Fruit fly (Drosophila melanogaster): ENCODE data around the gene CG31525.

The CG31525 gene

dm6 chr3R:4394654-4395581 lies 31.9 kb upstream of the CG31525 start (continued):
- TF ChIP-seq CG6808 (GFP tag; optimal IDR thresholded peaks at IDR 0.05) = peak; percentile 65
- TF ChIP-seq CG11294 (GFP tag; IDR thresholded peaks at IDR 0.05) = peak; percentile 92; the same call in 1 of the 2 replicates
- peak; percentile 87 for TF ChIP-seq Ets96B (tag; optimal IDR thresholded peaks at IDR 0.05)
- peak; percentile 83 for TF ChIP-seq CG8319 (GFP tag; optimal IDR thresholded peaks at IDR 0.05)
- peak; percentile 80 for TF ChIP-seq fd59A (GFP tag; optimal IDR thresholded peaks at IDR 0.05)
- TF ChIP-seq Met (GFP tag; optimal IDR thresholded peaks at IDR 0.05) = peak; percentile 94
- peak; percentile 83 for TF ChIP-seq fd85E (GFP tag; optimal IDR thresholded peaks at IDR 0.05)
- TF ChIP-seq Sox15 (GFP tag; optimal IDR thresholded peaks at IDR 0.05) = peak; percentile 88
- TF ChIP-seq Smox (GFP tag; optimal IDR thresholded peaks at IDR 0.05) = peak; percentile 90
- TF ChIP-seq CG6854 (GFP tag; optimal IDR thresholded peaks at IDR 0.05) = peak; percentile 88
- peak; percentile 96 for TF ChIP-seq Hr39 (GFP tag; optimal IDR thresholded peaks at IDR 0.05)

dm6 chr3R:4397403-4398079 lies 29.3 kb upstream of the CG31525 start, which contains the start of gene CG9855:
TSS of gene CG9855 (minus strand) at chr3R:4397875.
- TF ChIP-seq CG32006 (GFP tag; optimal IDR thresholded peaks at IDR 0.05) (no peak), vri (GFP tag; optimal IDR thresholded peaks at IDR 0.05) (no peak), CG6792 (GFP tag; optimal IDR thresholded peaks at IDR 0.05) (no peak), CG15336 (GFP tag; IDR thresholded peaks at IDR 0.05) (no peak), OdsH (GFP tag; optimal IDR thresholded peaks at IDR 0.05) (no peak), svp (GFP tag) (no peak), fd59A (GFP tag; optimal IDR thresholded peaks at IDR 0.05) (no peak), CG11294 (GFP tag; IDR thresholded peaks at IDR 0.05) (no peak), topi (GFP tag; optimal IDR thresholded peaks at IDR 0.05) (no peak), esn (GFP tag; optimal IDR thresholded peaks at IDR 0.05) (no peak), Eip78C (GFP tag) (peak; percentile 73), Eip75B (GFP tag; optimal IDR thresholded peaks at IDR 0.05) (no peak), Sox14 (GFP tag; optimal IDR thresholded peaks at IDR 0.05) (peak; percentile 14), Blimp-1 (GFP tag; optimal IDR thresholded peaks at IDR 0.05) (peak; percentile 10), ss (GFP tag; optimal IDR thresholded peaks at IDR 0.05) (no peak), CG10631 (GFP tag; optimal IDR thresholded peaks at IDR 0.05) (no peak), CG11762 (GFP tag; optimal IDR thresholded peaks at IDR 0.05; ENCODE audit: insufficient read depth) (no peak), CG9139 (GFP tag; optimal IDR thresholded peaks at IDR 0.05) (no peak), dsx (GFP tag; optimal IDR thresholded peaks at IDR 0.05; ENCODE audit: poor library complexity, severe bottlenecking) (peak; percentile 86), eg (GFP tag; IDR thresholded peaks at IDR 0.05) (no peak)

dm6 chr3R:4399810-4400496 lies 26.9 kb upstream of the CG31525 start:
- TF ChIP-seq OdsH (GFP tag; optimal IDR thresholded peaks at IDR 0.05) (peak; percentile 37), Blimp-1 (GFP tag; optimal IDR thresholded peaks at IDR 0.05) (peak; percentile 2), CG6854 (GFP tag; optimal IDR thresholded peaks at IDR 0.05) (no peak), net (GFP tag; optimal IDR thresholded peaks at IDR 0.05) (no peak), CG9139 (GFP tag; optimal IDR thresholded peaks at IDR 0.05) (no peak), CG6276 (GFP tag; optimal IDR thresholded peaks at IDR 0.05) (no peak), CG10631 (GFP tag; optimal IDR thresholded peaks at IDR 0.05) (peak; percentile 14), Sox15 (GFP tag; optimal IDR thresholded peaks at IDR 0.05) (peak; percentile 19), fd85E (GFP tag; optimal IDR thresholded peaks at IDR 0.05) (no peak), CG1621 (tag; optimal IDR thresholded peaks at IDR 0.05) (no peak), CG16779 (tag; optimal IDR thresholded peaks at IDR 0.05) (no peak), fd59A (GFP tag; optimal IDR thresholded peaks at IDR 0.05) (no peak), salr (GFP tag; optimal IDR thresholded peaks at IDR 0.05) (peak in 1 of 2 experiments; percentile 52), eg (GFP tag; IDR thresholded peaks at IDR 0.05) (peak; percentile 23; the same call in 1 of the 3 replicates), CG6163 (GFP tag; IDR thresholded peaks at IDR 0.05) (no peak), CG6792 (GFP tag; optimal IDR thresholded peaks at IDR 0.05) (no peak), fkh (GFP tag; optimal IDR thresholded peaks at IDR 0.05) (peak; percentile 66), CG4318 (GFP tag; optimal IDR thresholded peaks at IDR 0.05) (peak; percentile 29), CG10669 (GFP tag; optimal IDR thresholded peaks at IDR 0.05) (no peak), esn (GFP tag; optimal IDR thresholded peaks at IDR 0.05) (peak; percentile 2), CG11902 (GFP tag; optimal IDR thresholded peaks at IDR 0.05) (no peak), Ets96B (tag; optimal IDR thresholded peaks at IDR 0.05) (peak; percentile 7), CG11294 (GFP tag; IDR thresholded peaks at IDR 0.05) (no peak), Eip75B (GFP tag; optimal IDR thresholded peaks at IDR 0.05) (no peak), CG31627 (GFP tag; optimal IDR thresholded peaks at IDR 0.05) (peak; percentile 47), CG11762 (GFP tag; optimal IDR thresholded peaks at IDR 0.05; ENCODE audit: insufficient read depth) (no peak), Sox102F (GFP tag; optimal IDR thresholded peaks at IDR 0.05) (no peak)

Measured in whole organism, prepupa.